Fruit fly (Drosophila melanogaster) whole organism, embryonic: ENCODE data around the gene Ids.

Experiments used
- Adf1 ChIP-seq: fragments of 200-800 bp; sonication (Bioruptor generic); IDR thresholded peaks from 2 replicates; pipeline ENCODE4 v1.3.6; 2022; ENCODE audit warnings: missing biosample characterization, missing genetic modification characterization
- Atf3 ChIP-seq: fragments of 200-800 bp; sonication (Bioruptor generic); optimal IDR thresholded peaks from 3 replicates; lab custom pipeline; 2016; ENCODE audit warnings: missing biosample characterization, missing genetic modification characterization
- B-H1 ChIP-seq: fragments of 200-800 bp; sonication (Bioruptor generic); IDR thresholded peaks from 3 replicates; pipeline ENCODE4 v1.3.6; 2022; ENCODE audit warnings: missing biosample characterization, missing genetic modification characterization
- CG10267 ChIP-seq: fragments of 200-800 bp; sonication (Bioruptor generic); optimal IDR thresholded peaks from 2 replicates; lab custom pipeline; 2018; ENCODE audit warnings: missing biosample characterization, mild to moderate bottlenecking, missing genetic modification characterization, moderate library complexity
- CG12104 ChIP-seq: fragments of 200-800 bp; sonication (Bioruptor generic); optimal IDR thresholded peaks from 3 replicates; lab custom pipeline; 2016; ENCODE audit warnings: missing biosample characterization, missing genetic modification characterization
- CG13424 ChIP-seq: fragments of 200-800 bp; sonication (Bioruptor generic); optimal IDR thresholded peaks from 2 replicates; lab custom pipeline; 2019; ENCODE audit warnings: missing biosample characterization, mild to moderate bottlenecking, missing genetic modification characterization, moderate library complexity
- CG13624 ChIP-seq: fragments of 200-800 bp; sonication (Bioruptor generic); optimal IDR thresholded peaks from 2 replicates; lab custom pipeline; 2016; ENCODE audit warnings: missing biosample characterization, missing genetic modification characterization
- CG15073 ChIP-seq: fragments of 200-800 bp; sonication (Bioruptor generic); optimal IDR thresholded peaks from 2 replicates; lab custom pipeline; 2016; ENCODE audit warnings: missing biosample characterization, missing genetic modification characterization
- CG1529 ChIP-seq: fragments of 200-800 bp; sonication (Bioruptor generic); optimal IDR thresholded peaks from 3 replicates; lab custom pipeline; 2018; ENCODE audit warnings: missing biosample characterization, missing genetic modification characterization
- CG16779 ChIP-seq: fragments of 200-800 bp; sonication (Bioruptor generic); IDR thresholded peaks from 2 replicates; pipeline ENCODE4 v1.3.6; 2022; ENCODE audit warnings: missing biosample characterization, missing genetic modification characterization
- CG18476 ChIP-seq: fragments of 200-800 bp; sonication (Bioruptor generic); optimal IDR thresholded peaks from 2 replicates; lab custom pipeline; 2016; ENCODE audit warnings: missing biosample characterization, mild to moderate bottlenecking, missing genetic modification characterization
- CG18599 ChIP-seq: fragments of 200-800 bp; sonication (Bioruptor generic); optimal IDR thresholded peaks from 3 replicates; lab custom pipeline; 2017; ENCODE audit warnings: missing biosample characterization, missing genetic modification characterization, mild to moderate bottlenecking, moderate library complexity, missing genetic modification reagents
- CG18764 ChIP-seq: fragments of 200-800 bp; sonication (Bioruptor generic); optimal IDR thresholded peaks from 3 replicates; lab custom pipeline; 2016; ENCODE audit warnings: missing biosample characterization, missing genetic modification characterization
- CG2199 ChIP-seq: fragments of 200-800 bp; sonication (Bioruptor generic); IDR thresholded peaks from 3 replicates; pipeline ENCODE4 v1.3.6; 2022; ENCODE audit warnings: missing biosample characterization, missing genetic modification characterization
- CG30431 ChIP-seq: fragments of 200-800 bp; sonication (Bioruptor generic); optimal IDR thresholded peaks from 2 replicates; lab custom pipeline; 2017; ENCODE audit warnings: missing biosample characterization, missing genetic modification characterization
- CG33213 ChIP-seq: fragments of 200-800 bp; sonication (Bioruptor generic); optimal IDR thresholded peaks from 3 replicates; lab custom pipeline; 2016; ENCODE audit warnings: missing biosample characterization, missing genetic modification characterization
- CG4424 ChIP-seq: fragments of 200-800 bp; sonication (Bioruptor generic); optimal IDR thresholded peaks from 3 replicates; lab custom pipeline; 2016; ENCODE audit warnings: missing biosample characterization, missing genetic modification characterization
- CG4820 ChIP-seq: fragments of 200-800 bp; sonication (Bioruptor generic); optimal IDR thresholded peaks from 3 replicates; lab custom pipeline; 2016; ENCODE audit warnings: missing biosample characterization, missing genetic modification characterization
- CG6272 ChIP-seq: fragments of 200-800 bp; sonication (Bioruptor generic); IDR thresholded peaks from 2 replicates; pipeline ENCODE4 v1.3.6; 2022; ENCODE audit warnings: missing biosample characterization, missing genetic modification characterization
- CG6654 ChIP-seq: fragments of 200-800 bp; sonication (Bioruptor generic); optimal IDR thresholded peaks from 2 replicates; lab custom pipeline; 2017; ENCODE audit warnings: missing biosample characterization, mild to moderate bottlenecking, missing genetic modification characterization
- CG6683 ChIP-seq: fragments of 200-800 bp; sonication (Bioruptor generic); optimal IDR thresholded peaks from 2 replicates; lab custom pipeline; 2017; ENCODE audit warnings: missing biosample characterization, mild to moderate bottlenecking, missing genetic modification characterization, missing genetic modification reagents
- CG6813 ChIP-seq: fragments of 200-800 bp; sonication (Bioruptor generic); optimal IDR thresholded peaks from 2 replicates; lab custom pipeline; 2017; ENCODE audit warnings: missing biosample characterization, missing genetic modification characterization, mild to moderate bottlenecking, moderate library complexity, missing genetic modification reagents
- CG7839 ChIP-seq: fragments of 200-800 bp; sonication (Bioruptor generic); optimal IDR thresholded peaks from 3 replicates; lab custom pipeline; 2018; ENCODE audit warnings: missing biosample characterization, mild to moderate bottlenecking, missing genetic modification characterization, moderate library complexity
- CG9437 ChIP-seq: fragments of 200-800 bp; sonication (Bioruptor generic); optimal IDR thresholded peaks from 2 replicates; lab custom pipeline; 2018; ENCODE audit warnings: missing biosample characterization, mild to moderate bottlenecking, missing genetic modification characterization
- D19A ChIP-seq: fragments of 200-800 bp; optimal IDR thresholded peaks from 3 replicates; lab custom pipeline; 2019; ENCODE audit warnings: missing biosample characterization, mild to moderate bottlenecking, missing genetic modification characterization, moderate library complexity
- Dip2 ChIP-seq: fragments of 200-800 bp; sonication (Bioruptor generic); IDR thresholded peaks from 2 replicates; pipeline ENCODE4 v1.3.6; 2022; ENCODE audit warnings: missing biosample characterization, missing genetic modification characterization
- Dll ChIP-seq: fragments of 200-800 bp; sonication (Bioruptor generic); IDR thresholded peaks from 4 replicates; pipeline ENCODE4 v1.3.6; 2022; ENCODE audit warnings: missing biosample characterization, missing genetic modification characterization; ENCODE audit not compliant: partially characterized antibody
- Drgx ChIP-seq: fragments of 200-800 bp; sonication (Bioruptor generic); IDR thresholded peaks from 2 replicates; pipeline ENCODE4 v1.3.6; 2022; ENCODE audit warnings: missing biosample characterization, missing genetic modification characterization
- E2f1 ChIP-seq: fragments of 200-800 bp; sonication (Bioruptor generic); IDR thresholded peaks from 2 replicates; pipeline ENCODE4 v1.3.6; 2022; ENCODE audit warnings: missing biosample characterization, missing genetic modification characterization
- Ets97D ChIP-seq: fragments of 200-800 bp; sonication (Bioruptor generic); optimal IDR thresholded peaks from 3 replicates; lab custom pipeline; 2016; ENCODE audit warnings: missing biosample characterization, missing genetic modification characterization
- H2.0 ChIP-seq: fragments of 200-800 bp; sonication (Bioruptor generic); IDR thresholded peaks from 2 replicates; pipeline ENCODE4 v1.3.6; 2022; ENCODE audit warnings: missing biosample characterization, missing genetic modification characterization
- Hr3 ChIP-seq: fragments of 200-800 bp; sonication (Bioruptor generic); optimal IDR thresholded peaks from 3 replicates; lab custom pipeline; 2016; ENCODE audit warnings: missing biosample characterization, missing genetic modification characterization
- Hr39 ChIP-seq: fragments of >200 bp; optimal IDR thresholded peaks from 2 replicates; lab custom pipeline; 2017
- Jarid2 ChIP-seq: fragments of 200-800 bp; sonication (Bioruptor generic); optimal IDR thresholded peaks from 3 replicates; lab custom pipeline; 2017; ENCODE audit warnings: mild to moderate bottlenecking, missing biosample characterization, missing genetic modification reagents, missing genetic modification characterization
- Max ChIP-seq: fragments of 200-800 bp; sonication (Bioruptor generic); optimal IDR thresholded peaks from 2 replicates; lab custom pipeline; 2016; ENCODE audit warnings: missing biosample characterization, mild to moderate bottlenecking, missing genetic modification characterization
- Xrp1 ChIP-seq: fragments of 200-800 bp; sonication (Bioruptor generic); IDR thresholded peaks from 2 replicates; pipeline ENCODE4 v1.3.6; 2022; ENCODE audit warnings: missing biosample characterization, missing genetic modification characterization
- ap ChIP-seq: fragments of 200-800 bp; sonication (Bioruptor generic); IDR thresholded peaks from 2 replicates; pipeline ENCODE4 v1.3.6; 2022; ENCODE audit warnings: missing biosample characterization, missing genetic modification characterization
- ash1 ChIP-seq: fragments of 200-800 bp; sonication (Bioruptor generic); optimal IDR thresholded peaks from 2 replicates; lab custom pipeline; 2018; ENCODE audit warnings: missing biosample characterization, mild to moderate bottlenecking, missing genetic modification characterization
- cas ChIP-seq: fragments of 200-800 bp; sonication (Bioruptor generic); IDR thresholded peaks from 2 replicates; pipeline ENCODE4 v1.3.6; 2022; ENCODE audit warnings: missing biosample characterization, missing genetic modification characterization
- cwo ChIP-seq: fragments of 200-800 bp; sonication (Bioruptor generic); optimal IDR thresholded peaks from 3 replicates; lab custom pipeline; 2017; ENCODE audit warnings: missing biosample characterization, missing genetic modification characterization, mild to moderate bottlenecking, moderate library complexity, missing genetic modification reagents
- fd102C ChIP-seq: fragments of 200-800 bp; sonication (Bioruptor generic); optimal IDR thresholded peaks from 2 replicates; lab custom pipeline; 2018; ENCODE audit warnings: missing biosample characterization, mild to moderate bottlenecking, missing genetic modification characterization, moderate library complexity
- gcm2 ChIP-seq: fragments of 200-800 bp; sonication (Bioruptor generic); optimal IDR thresholded peaks from 2 replicates; lab custom pipeline; 2016; ENCODE audit warnings: missing biosample characterization, missing genetic modification characterization
- insv ChIP-seq, 2 experiments: fragments of 200-800 bp; sonication (Bioruptor generic); optimal IDR thresholded peaks; 3 replicates each; lab custom pipeline; 2016 to 2018; ENCODE audit warnings: missing biosample characterization in 2 of 2, missing genetic modification characterization in 2 of 2
- ken ChIP-seq: fragments of 200-800 bp; sonication (Bioruptor generic); IDR thresholded peaks from 3 replicates; pipeline ENCODE4 v1.3.6; 2022; ENCODE audit warnings: missing biosample characterization, missing genetic modification characterization
- klu ChIP-seq: fragments of 200-800 bp; sonication (Bioruptor generic); IDR thresholded peaks from 2 replicates; pipeline ENCODE4 v1.3.6; 2022; ENCODE audit warnings: missing biosample characterization, missing genetic modification characterization
- maf-S ChIP-seq: fragments of 200-800 bp; sonication (Bioruptor generic); optimal IDR thresholded peaks from 2 replicates; lab custom pipeline; 2016; ENCODE audit warnings: missing biosample characterization, missing genetic modification characterization
- odd ChIP-seq: fragments of 200-800 bp; sonication (Bioruptor generic); optimal IDR thresholded peaks from 2 replicates; lab custom pipeline; 2017; ENCODE audit warnings: missing biosample characterization, mild to moderate bottlenecking, missing genetic modification characterization
- psq ChIP-seq: fragments of 200-800 bp; sonication (Bioruptor generic); optimal IDR thresholded peaks from 2 replicates; lab custom pipeline; 2017; ENCODE audit warnings: missing biosample characterization, missing genetic modification characterization
- ro ChIP-seq: fragments of 200-800 bp; sonication (Bioruptor generic); IDR thresholded peaks from 2 replicates; pipeline ENCODE4 v1.3.6; 2022; ENCODE audit warnings: missing biosample characterization, missing genetic modification characterization
- run ChIP-seq: fragments of 200-800 bp; sonication (Bioruptor generic); optimal IDR thresholded peaks from 3 replicates; lab custom pipeline; 2018; ENCODE audit warnings: missing biosample characterization, mild to moderate bottlenecking, missing genetic modification characterization
- schlank ChIP-seq: fragments of 200-800 bp; sonication (Bioruptor generic); optimal IDR thresholded peaks from 2 replicates; lab custom pipeline; 2018; ENCODE audit warnings: missing biosample characterization, mild to moderate bottlenecking, missing genetic modification characterization
- ttk ChIP-seq: fragments of 200-800 bp; sonication (Bioruptor generic); IDR thresholded peaks from 2 replicates; pipeline ENCODE4 v2.1.2; 2022; ENCODE audit warnings: missing biosample characterization, missing genetic modification characterization

The Ids gene

DNA sequence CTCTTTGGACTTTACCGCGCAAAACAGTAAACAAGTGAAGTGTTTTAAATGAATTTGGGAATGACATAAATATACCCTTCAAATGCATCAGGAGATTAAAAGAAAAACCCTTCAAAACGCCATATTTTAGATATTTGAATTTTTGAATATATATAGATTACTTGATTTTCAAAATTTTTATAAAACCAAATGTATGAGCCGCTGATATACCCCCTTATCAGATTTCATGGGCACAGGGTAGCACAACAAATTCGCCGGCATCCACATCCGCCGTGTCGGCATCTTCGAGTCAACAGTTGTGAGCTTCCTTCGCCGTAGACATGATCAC lies at the start of gene Ids (continued):
- no peak for TF ChIP-seq Dip2
- TF ChIP-seq Ets97D (GFP tag; lab: Kevin White, UChicago), result peak; percentile 13
- TF ChIP-seq Hr3, result peak; percentile 45
- peak; percentile 43; the same call in 1 of the 2 replicates for TF ChIP-seq Adf1 (GFP tag; lab: Robert Waterston, UW)
- TF ChIP-seq Max (GFP tag; lab: Kevin White, UChicago), result peak; percentile 6
- peak; percentile 16 for TF ChIP-seq CG6683 (GFP tag; lab: Kevin White, UChicago)
- peak; percentile 32 for TF ChIP-seq CG12104 (GFP tag; lab: Kevin White, UChicago)
- no peak for TF ChIP-seq ash1 (GFP tag; lab: Kevin White, UChicago)
- peak; percentile 58; the same call in 1 of the 2 replicates for TF ChIP-seq cas (GFP tag; lab: Robert Waterston, UW)
- TF ChIP-seq Drgx (GFP tag; lab: Robert Waterston, UW), result peak; percentile 72
- no peak for TF ChIP-seq Hr39 (lab: Kevin White, UChicago)
- peak; percentile 2 for TF ChIP-seq CG13624
- TF ChIP-seq klu (GFP tag; lab: Robert Waterston, UW), result peak; percentile 58; the same call in 1 of the 2 replicates
- TF ChIP-seq run, result peak; percentile 42
- peak; percentile 39; the same call in 1 of the 2 replicates for TF ChIP-seq CG6272 (GFP tag; lab: Robert Waterston, UW)
- peak; percentile 57 for TF ChIP-seq H2.0 (GFP tag; lab: Robert Waterston, UW)
- peak; percentile 44 for TF ChIP-seq CG30431 (GFP tag; lab: Kevin White, UChicago)
- no peak for TF ChIP-seq psq (GFP tag; lab: Kevin White, UChicago)
- peak; percentile 36; the same call in 1 of the 2 replicates for TF ChIP-seq ro (GFP tag; lab: Robert Waterston, UW)
- TF ChIP-seq CG6813 (GFP tag; lab: Kevin White, UChicago), result peak; percentile 49
- TF ChIP-seq Atf3 (GFP tag; lab: Kevin White, UChicago), result no peak
- no peak for TF ChIP-seq CG15073
- peak; percentile 68 for TF ChIP-seq D19A (tag; lab: Kevin White, UChicago)
- peak; percentile 78 for TF ChIP-seq CG7839
- peak; percentile 67 for TF ChIP-seq CG4424 (GFP tag; lab: Kevin White, UChicago)
- TF ChIP-seq CG16779 (GFP tag; lab: Robert Waterston, UW), result no peak
- TF ChIP-seq ttk, result peak; percentile 80
- peak; percentile 83 for TF ChIP-seq CG18599 (GFP tag; lab: Kevin White, UChicago)
- no peak for TF ChIP-seq Jarid2 (GFP tag; lab: Kevin White, UChicago)
- TF ChIP-seq schlank, result peak; percentile 26
- TF ChIP-seq B-H1 (GFP tag; lab: Robert Waterston, UW), result peak; percentile 70
- TF ChIP-seq Xrp1 (GFP tag; lab: Robert Waterston, UW), result peak; percentile 90
- TF ChIP-seq CG4820 (GFP tag; lab: Kevin White, UChicago), result peak; percentile 15
- peak; percentile 80 for TF ChIP-seq E2f1
- TF ChIP-seq CG2199 (GFP tag; lab: Robert Waterston, UW), result 0 out of 3 replicates have a peak, but pooled peaks have one; percentile 41
- TF ChIP-seq gcm2 (GFP tag; lab: Kevin White, UChicago), result peak; percentile 14
- TF ChIP-seq CG33213 (GFP tag; lab: Kevin White, UChicago), result peak; percentile 10
- TF ChIP-seq CG18476 (GFP tag; lab: Kevin White, UChicago), result peak; percentile 28
- TF ChIP-seq CG1529, result peak; percentile 21
- peak; percentile 56 for TF ChIP-seq cwo (GFP tag; lab: Kevin White, UChicago)
- no peak; the same call in 1 of the 2 replicates for TF ChIP-seq ap
- TF ChIP-seq insv (GFP tag; optimal IDR thresholded peaks at IDR 0.05; lab: Kevin White, UChicago), result no peak
- peak; percentile 48; the same call in 1 of the 3 replicates for TF ChIP-seq ken (GFP tag; lab: Robert Waterston, UW)
- TF ChIP-seq CG6654 (GFP tag; lab: Kevin White, UChicago), result peak; percentile 11
- peak; percentile 60 for TF ChIP-seq odd (GFP tag; lab: Kevin White, UChicago)
- TF ChIP-seq CG13424 (tag; lab: Kevin White, UChicago), result peak; percentile 58
- TF ChIP-seq CG18764 (GFP tag; lab: Kevin White, UChicago), result no peak
- no peak for TF ChIP-seq maf-S (GFP tag; lab: Kevin White, UChicago)
- no peak for TF ChIP-seq Dll (GFP tag; lab: Robert Waterston, UW)
- TF ChIP-seq CG9437 (GFP tag; lab: Kevin White, UChicago), result peak; percentile 27
- no peak for TF ChIP-seq fd102C (GFP tag; lab: Kevin White, UChicago)
- peak; percentile 33 for TF ChIP-seq CG10267 (tag; lab: Kevin White, UChicago)
